Worm (Caenorhabditis elegans): ENCODE measurements around the gene sri-28.

ce11 chrII:3038453-3038909, 10.0 kb upstream of the sri-28 start, which contains the start of the genes B0454.26 and B0454.5:
- no peak for TF ChIP-seq unc-62 (GFP tag; optimal IDR thresholded peaks at IDR 0.05)
- no peak for TF ChIP-seq mab-5 (tag; optimal IDR thresholded peaks at IDR 0.05)
- TF ChIP-seq elt-1 (tag; optimal IDR thresholded peaks at IDR 0.05; ENCODE audit: borderline replicate concordance, insufficient read depth): no peak
- TF ChIP-seq snpc-4 (tag; optimal IDR thresholded peaks at IDR 0.05): no peak
